Worm (Caenorhabditis elegans) whole organism, L4 larva: ENCODE results near the gene rps-30.
A peak's percentile ranks its signal among the peaks of the same experiment; 100 is the strongest.

Experiments used
- F26F4.8 ChIP-seq: fragments of 200-800 bp; sonication (Bioruptor generic); conservative IDR thresholded peaks from 2 replicates; pipeline ENCODE4 v1.3.6; 2022; ENCODE audit warnings: missing genetic modification characterization, missing compliant biosample characterization
- F37D6.2 ChIP-seq: sonication (generic microtip); optimal IDR thresholded peaks from 2 replicates; lab custom pipeline; 2016; ENCODE audit warnings: mild to moderate bottlenecking, missing genetic modification characterization, missing compliant biosample characterization
- F44E2.7 ChIP-seq: fragments of 200-800 bp; sonication (Bioruptor generic); IDR thresholded peaks from 2 replicates; pipeline ENCODE4 v2.1.2; 2022; ENCODE audit warnings: missing genetic modification characterization, missing compliant biosample characterization
- T26A8.4 ChIP-seq: fragments of 200-800 bp; sonication (Bioruptor generic); IDR thresholded peaks from 2 replicates; pipeline ENCODE4 v1.3.6; 2022; ENCODE audit warnings: missing genetic modification characterization, missing compliant biosample characterization
- ZK337.2 ChIP-seq: fragments of 200-800 bp; sonication (Bioruptor generic); IDR thresholded peaks from 2 replicates; pipeline ENCODE4 v1.3.6; 2022; ENCODE audit warnings: missing genetic modification reagents, missing genetic modification characterization, missing compliant biosample characterization
- arid-1 ChIP-seq: fragments of 200-800 bp; sonication (Bioruptor generic); conservative IDR thresholded peaks from 2 replicates; pipeline ENCODE4 v1.3.6; 2022; ENCODE audit warnings: missing genetic modification reagents, missing genetic modification characterization, missing compliant biosample characterization
- attf-4 ChIP-seq: sonication (generic microtip); optimal IDR thresholded peaks from 3 replicates; lab custom pipeline; 2017; ENCODE audit warnings: missing biosample characterization, missing genetic modification characterization
- ceh-28 ChIP-seq: fragments of 150-350 bp; optimal IDR thresholded peaks from 2 replicates; lab custom pipeline; 2014; ENCODE audit warnings: missing biosample characterization, missing genetic modification reagents, missing genetic modification characterization
- ceh-82 ChIP-seq: sonication (generic microtip); optimal IDR thresholded peaks from 2 replicates; lab custom pipeline; 2017; ENCODE audit warnings: missing biosample characterization, missing genetic modification characterization
- ces-1 ChIP-seq: fragments of 150-350 bp; sonication (generic microtip); optimal IDR thresholded peaks from 4 replicates; lab custom pipeline; 2014; ENCODE audit warnings: missing biosample characterization, missing genetic modification reagents, missing genetic modification characterization
- dmd-6 ChIP-seq: fragments of 200-800 bp; sonication (Bioruptor generic); IDR thresholded peaks from 2 replicates; pipeline ENCODE4 v1.3.6; 2022; ENCODE audit warnings: missing genetic modification reagents, missing genetic modification characterization, missing compliant biosample characterization
- dmd-9 ChIP-seq: fragments of 200-800 bp; sonication (Bioruptor generic); IDR thresholded peaks from 2 replicates; pipeline ENCODE4 v1.3.6; 2022; ENCODE audit warnings: missing genetic modification reagents, missing genetic modification characterization, missing compliant biosample characterization
- duxl-1 ChIP-seq: sonication (generic microtip); optimal IDR thresholded peaks from 2 replicates; lab custom pipeline; 2016; ENCODE audit warnings: mild to moderate bottlenecking, missing genetic modification characterization, moderate library complexity, missing compliant biosample characterization; ENCODE audit not compliant: poor library complexity
- egl-43 ChIP-seq: fragments of 200-800 bp; sonication (Bioruptor generic); IDR thresholded peaks from 2 replicates; pipeline ENCODE4 v1.3.6; 2022; ENCODE audit warnings: missing genetic modification reagents, missing genetic modification characterization, missing compliant biosample characterization
- fkh-10 ChIP-seq: fragments of 150-350 bp; optimal IDR thresholded peaks from 2 replicates; lab custom pipeline; 2014; ENCODE audit warnings: missing biosample characterization, missing genetic modification reagents, missing genetic modification characterization
- gei-8 ChIP-seq: fragments of 200-800 bp; sonication (Bioruptor generic); optimal IDR thresholded peaks from 2 replicates; lab custom pipeline; 2018; ENCODE audit warnings: mild to moderate bottlenecking, missing genetic modification characterization, missing compliant biosample characterization
- hlh-11 ChIP-seq: fragments of 200-800 bp; sonication (Bioruptor generic); optimal IDR thresholded peaks from 2 replicates; lab custom pipeline; 2018; ENCODE audit warnings: mild to moderate bottlenecking, missing genetic modification characterization, missing compliant biosample characterization
- hlh-30 ChIP-seq: sonication (generic microtip); optimal IDR thresholded peaks from 2 replicates; lab custom pipeline; 2017; ENCODE audit warnings: antibody characterized with exemption, mild to moderate bottlenecking, missing genetic modification characterization, missing compliant biosample characterization; ENCODE audit not compliant: insufficient read depth
- hmg-1.1 ChIP-seq: fragments of 200-800 bp; sonication (Bioruptor generic); IDR thresholded peaks from 2 replicates; pipeline ENCODE4 v1.3.6; 2022; ENCODE audit warnings: missing genetic modification reagents, missing genetic modification characterization, missing compliant biosample characterization
- lim-7 ChIP-seq: fragments of 200-800 bp; sonication (Bioruptor generic); IDR thresholded peaks from 2 replicates; pipeline ENCODE4 v1.3.6; 2022; ENCODE audit warnings: missing genetic modification characterization, missing compliant biosample characterization
- lin-1 ChIP-seq: fragments of 200-800 bp; sonication (Bioruptor generic); IDR thresholded peaks from 2 replicates; pipeline ENCODE4 v1.3.6; 2022; ENCODE audit warnings: missing genetic modification reagents, missing genetic modification characterization, missing compliant biosample characterization
- lin-13 ChIP-seq: fragments of 150-350 bp; optimal IDR thresholded peaks from 2 replicates; lab custom pipeline; 2014; ENCODE audit warnings: missing biosample characterization, missing genetic modification reagents, missing genetic modification characterization
- lin-38 ChIP-seq: fragments of 200-800 bp; sonication (Bioruptor generic); IDR thresholded peaks from 2 replicates; pipeline ENCODE4 v1.3.6; 2022; ENCODE audit warnings: missing genetic modification reagents, missing genetic modification characterization, missing compliant biosample characterization
- madf-5 ChIP-seq, 2 experiments: fragments of 200-800 bp; sonication (Bioruptor generic); IDR thresholded peaks; 2 replicates each; pipeline ENCODE4 v1.3.6; 2022; ENCODE audit warnings: missing compliant biosample characterization in 2 of 2, missing genetic modification characterization in 2 of 2
- mdl-1 ChIP-seq, 2 experiments: fragments of 150-350 bp in 1 of 2; sonication (generic microtip) in 1 of 2; optimal IDR thresholded peaks; 2 replicates each; lab custom pipeline; 2014 to 2017; ENCODE audit warnings: missing biosample characterization in 2 of 2, missing genetic modification characterization in 2 of 2
- mep-1 ChIP-seq: fragments of 150-350 bp; sonication (generic microtip); optimal IDR thresholded peaks from 3 replicates; lab custom pipeline; 2014; ENCODE audit warnings: missing biosample characterization, missing genetic modification characterization
- mes-2 ChIP-seq: sonication (generic microtip); optimal IDR thresholded peaks from 2 replicates; lab custom pipeline; 2016; ENCODE audit warnings: missing genotype, mild to moderate bottlenecking, missing genetic modification characterization, missing compliant biosample characterization; ENCODE audit not compliant: poor library complexity, severe bottlenecking
- mxl-2 ChIP-seq: fragments of 200-800 bp; sonication (Bioruptor generic); conservative IDR thresholded peaks from 2 replicates; pipeline ENCODE4 v1.3.6; 2022; ENCODE audit warnings: missing genetic modification reagents, missing genetic modification characterization, missing compliant biosample characterization
- mxl-3 ChIP-seq: fragments of 200-800 bp; sonication (Bioruptor generic); optimal IDR thresholded peaks from 2 replicates; lab custom pipeline; 2018; ENCODE audit warnings: mild to moderate bottlenecking, missing genetic modification characterization, missing compliant biosample characterization
- nhr-25 ChIP-seq: sonication (generic microtip); optimal IDR thresholded peaks from 2 replicates; lab custom pipeline; 2017; ENCODE audit warnings: missing genetic modification characterization, mild to moderate bottlenecking, missing compliant biosample characterization, antibody characterized with exemption, moderate library complexity, borderline replicate concordance; ENCODE audit not compliant: insufficient read depth
- nhr-28 ChIP-seq: fragments of 150-350 bp; optimal IDR thresholded peaks from 2 replicates; lab custom pipeline; 2014; ENCODE audit warnings: missing biosample characterization, missing genetic modification characterization
- nhr-42 ChIP-seq: fragments of 200-800 bp; sonication (Bioruptor generic); IDR thresholded peaks from 2 replicates; pipeline ENCODE4 v1.3.6; 2022; ENCODE audit warnings: missing genetic modification characterization, missing compliant biosample characterization
- nhr-77 ChIP-seq: fragments of 150-350 bp; optimal IDR thresholded peaks from 2 replicates; lab custom pipeline; 2014; ENCODE audit warnings: missing biosample characterization, missing genetic modification characterization
- rbr-2 ChIP-seq: sonication (generic microtip); optimal IDR thresholded peaks from 2 replicates; lab custom pipeline; 2016; ENCODE audit warnings: missing genotype, missing genetic modification characterization, missing compliant biosample characterization
- saeg-2 ChIP-seq: fragments of 200-800 bp; sonication (Bioruptor generic); IDR thresholded peaks from 2 replicates; pipeline ENCODE4 v1.3.6; 2022; ENCODE audit warnings: missing genetic modification reagents, missing genetic modification characterization, missing compliant biosample characterization
- sdz-12 ChIP-seq: fragments of 200-800 bp; sonication (Bioruptor generic); optimal IDR thresholded peaks from 2 replicates; lab custom pipeline; 2018; ENCODE audit warnings: mild to moderate bottlenecking, missing genetic modification characterization, missing compliant biosample characterization
- set-16 ChIP-seq: fragments of 200-800 bp; sonication (Bioruptor generic); IDR thresholded peaks from 2 replicates; pipeline ENCODE4 v1.3.6; 2022; ENCODE audit warnings: missing genetic modification reagents, missing genetic modification characterization, missing compliant biosample characterization
- skn-1 ChIP-seq: fragments of 150-350 bp; optimal IDR thresholded peaks from 2 replicates; lab custom pipeline; 2014; ENCODE audit warnings: missing biosample characterization, missing genetic modification characterization
- snpc-1.2 ChIP-seq: fragments of 200-800 bp; sonication (Bioruptor generic); IDR thresholded peaks from 2 replicates; pipeline ENCODE4 v1.3.6; 2022; ENCODE audit warnings: missing genetic modification reagents, missing genetic modification characterization, missing compliant biosample characterization
- snpc-4 ChIP-seq: fragments of 150-350 bp; optimal IDR thresholded peaks from 2 replicates; lab custom pipeline; 2014; ENCODE audit warnings: missing biosample characterization, missing genetic modification characterization
- spr-1 ChIP-seq: sonication (generic microtip); optimal IDR thresholded peaks from 2 replicates; lab custom pipeline; 2016; ENCODE audit warnings: mild to moderate bottlenecking, missing genetic modification characterization, missing compliant biosample characterization
- spr-3 ChIP-seq: fragments of 200-800 bp; sonication (Bioruptor generic); optimal IDR thresholded peaks from 2 replicates; lab custom pipeline; 2018; ENCODE audit warnings: mild to moderate bottlenecking, missing genetic modification characterization, missing compliant biosample characterization
- unc-62 ChIP-seq, 3 experiments: fragments of 150-350 bp in 1 of 3; sonication (generic microtip); optimal IDR thresholded peaks in 2 of 3; peaks in 1 of 3; 1 replicate in 1 of 3; 2 replicates in 2 of 3; lab custom pipeline; 2014 to 2017; ENCODE audit warnings: missing biosample characterization in 3 of 3, missing genetic modification characterization in 3 of 3, missing genetic modification reagents in 3 of 3, missing genotype in 1 of 3
- zfp-2 ChIP-seq: sonication (generic microtip); optimal IDR thresholded peaks from 2 replicates; lab custom pipeline; 2016; ENCODE audit warnings: mild to moderate bottlenecking, missing genetic modification characterization, missing compliant biosample characterization
- ztf-11 ChIP-seq: fragments of 150-350 bp; optimal IDR thresholded peaks from 2 replicates; lab custom pipeline; 2014; ENCODE audit warnings: missing biosample characterization, missing genetic modification characterization

Gene rps-30

ce11 chrV:7728003-7728678 lies 48.2 kb upstream of the rps-30 start (continued):
- peak; percentile 36 for TF ChIP-seq nhr-77 (tag; lab: Kevin White, UChicago)
- no peak for TF ChIP-seq lin-1 (GFP tag; lab: Robert Waterston, UW)
- peak; percentile 57 for TF ChIP-seq mep-1
- peak; percentile 81 for TF ChIP-seq F37D6.2
- TF ChIP-seq skn-1 (tag; lab: Kevin White, UChicago): no peak
- no peak for TF ChIP-seq F44E2.7 (GFP tag; lab: Robert Waterston, UW)
- peak; percentile 26 for TF ChIP-seq zfp-2 (tag; lab: Kevin White, UChicago)
- peak; percentile 89 for TF ChIP-seq egl-43
- peak; percentile 48 for TF ChIP-seq ces-1
- no peak for TF ChIP-seq snpc-1.2
- TF ChIP-seq madf-5 (GFP tag; IDR thresholded peaks at IDR 0.05; lab: Robert Waterston, UW): no peak
- TF ChIP-seq mxl-3 (GFP tag; lab: Kevin White, UChicago): peak; percentile 1
- 0 out of 2 replicates have a peak, but pooled peaks have one; percentile 52 for TF ChIP-seq saeg-2
- TF ChIP-seq unc-62 (GFP tag; optimal IDR thresholded peaks at IDR 0.05 in 1 of 2; lab: Kevin White, UChicago): peak in 1 of 2 experiments; percentile 94
- TF ChIP-seq unc-62 (tag; optimal IDR thresholded peaks at IDR 0.05; lab: Kevin White, UChicago): no peak
- TF ChIP-seq hlh-11 (tag; lab: Kevin White, UChicago): peak; percentile 91
- no peak for TF ChIP-seq duxl-1 (tag; lab: Kevin White, UChicago)
- TF ChIP-seq mes-2 (tag; lab: Kevin White, UChicago): peak; percentile 37
- peak; percentile 77 for TF ChIP-seq hlh-30 (tag; lab: Kevin White, UChicago)
- peak; percentile 58 for TF ChIP-seq ceh-28 (tag; lab: Kevin White, UChicago)
- peak; percentile 61 for TF ChIP-seq nhr-28 (tag; lab: Kevin White, UChicago)
- TF ChIP-seq dmd-6: peak; percentile 82
- peak; percentile 73 for TF ChIP-seq fkh-10 (GFP tag; lab: Kevin White, UChicago)
- TF ChIP-seq lin-38 (GFP tag; lab: Robert Waterston, UW): peak; percentile 54
- no peak for TF ChIP-seq attf-4 (tag; lab: Kevin White, UChicago)
- no peak for TF ChIP-seq sdz-12
- TF ChIP-seq dmd-9 (GFP tag; lab: Robert Waterston, UW): 0 out of 2 replicates have a peak, but pooled peaks have one; percentile 6
- peak; percentile 22 for TF ChIP-seq lin-13 (GFP tag; lab: Kevin White, UChicago)
- peak; percentile 9 to 56 for TF ChIP-seq mdl-1 (tag; optimal IDR thresholded peaks at IDR 0.05; lab: Kevin White, UChicago)
- TF ChIP-seq, all 104 proteins: peak for 46

- TF ChIP-seq nhr-42 (GFP tag; lab: Robert Waterston, UW): no peak
- TF ChIP-seq unc-62 (GFP tag; optimal IDR thresholded peaks at IDR 0.05 in 1 of 2; lab: Kevin White, UChicago): peak in 1 of 2 experiments; percentile 55
- no peak for TF ChIP-seq unc-62 (tag; optimal IDR thresholded peaks at IDR 0.05; lab: Kevin White, UChicago)
These were observed 47.7 kb upstream of the rps-30 start, which contains the start of gene Y97E10C.1 for ce11 chrV:7728679-7729027. Gene Y97E10C.1, plus strand, starts transcription at chrV:7728879.

ce11 chrV:7730488-7730887 lies 45.9 kb upstream of the rps-30 start:
- TF ChIP-seq gei-8: peak; percentile 24
- TF ChIP-seq unc-62 (GFP tag; optimal IDR thresholded peaks at IDR 0.05 in 1 of 2; lab: Kevin White, UChicago): peak in 1 of 2 experiments; percentile 8
- no peak for TF ChIP-seq unc-62 (tag; optimal IDR thresholded peaks at IDR 0.05; lab: Kevin White, UChicago)
- TF ChIP-seq fkh-10 (GFP tag; lab: Kevin White, UChicago): no peak
- no peak for TF ChIP-seq ceh-82
- peak; percentile 42 for TF ChIP-seq duxl-1 (tag; lab: Kevin White, UChicago)
- no peak for TF ChIP-seq attf-4 (tag; lab: Kevin White, UChicago)
- no peak for TF ChIP-seq ztf-11 (tag; lab: Kevin White, UChicago)
- peak; percentile 56 for TF ChIP-seq rbr-2 (tag; lab: Kevin White, UChicago)
- TF ChIP-seq nhr-25 (tag; lab: Kevin White, UChicago): peak; percentile 8
- TF ChIP-seq F26F4.8 (GFP tag; lab: Robert Waterston, UW): 0 out of 2 replicates have a peak, but pooled peaks have one; percentile 24
- no peak for TF ChIP-seq set-16
- no peak for TF ChIP-seq mxl-2
- TF ChIP-seq lim-7: no peak
- peak; percentile 35 for TF ChIP-seq mep-1
- 0 out of 2 replicates have a peak, but pooled peaks have one; percentile 61 for TF ChIP-seq arid-1 (GFP tag; lab: Robert Waterston, UW)
- TF ChIP-seq T26A8.4: peak; percentile 77
- peak; percentile 1 for TF ChIP-seq spr-3
- no peak for TF ChIP-seq snpc-4 (tag; lab: Kevin White, UChicago)
- 0 out of 2 replicates have a peak, but pooled peaks have one; percentile 45 for TF ChIP-seq hmg-1.1 (GFP tag; lab: Robert Waterston, UW)
- TF ChIP-seq ZK337.2 (GFP tag; lab: Robert Waterston, UW): no peak
- TF ChIP-seq spr-1 (tag; lab: Kevin White, UChicago): no peak
